Fruit fly (Drosophila melanogaster) whole organism: ENCODE results near the gene CG34425.

Source experiments
- CG8478 ChIP-seq: fragments of >200 bp; optimal IDR thresholded peaks from 2 replicates; lab custom pipeline; 2018; ENCODE audit warnings: inconsistent platforms
- Dll ChIP-seq: fragments of >200 bp; optimal IDR thresholded peaks from 2 replicates; lab custom pipeline; 2017
- EcR ChIP-seq, 2 experiments: fragments of >200 bp; optimal IDR thresholded peaks; 2 replicates each; lab custom pipeline; 2017; ENCODE audit warnings: missing biosample characterization in 2 of 2, missing genetic modification characterization in 2 of 2, missing genetic modification reagents in 2 of 2
- pan ChIP-seq: fragments of >200 bp; optimal IDR thresholded peaks from 2 replicates; lab custom pipeline; 2017
- psq ChIP-seq: fragments of >200 bp; optimal IDR thresholded peaks from 2 replicates; lab custom pipeline; 2017
- usp ChIP-seq: fragments of >200 bp; optimal IDR thresholded peaks from 2 replicates; lab custom pipeline; 2017; ENCODE audit warnings: missing biosample characterization, missing genetic modification characterization, mixed read lengths

CG34425 gene

dm6 chr3R:4476004-4476403 is 30.2 kb downstream of the CG34425 start:
- TF ChIP-seq CG8478 (lab: Kevin White, UChicago) (no peak), Dll (lab: Kevin White, UChicago) (no peak), pan (lab: Kevin White, UChicago) (no peak), psq (lab: Kevin White, UChicago) (no peak)

dm6 chr3R:4475378-4475777 is 30.8 kb downstream of the CG34425 start:
- TF ChIP-seq pan (lab: Kevin White, UChicago) (no peak), usp (GFP tag; lab: Kevin White, UChicago) (no peak), CG8478 (lab: Kevin White, UChicago) (no peak), EcR (GFP tag; optimal IDR thresholded peaks at IDR 0.05; lab: Kevin White, UChicago) (no peak), psq (lab: Kevin White, UChicago) (no peak), Dll (lab: Kevin White, UChicago) (no peak)

- TF ChIP-seq EcR (GFP tag; optimal IDR thresholded peaks at IDR 0.05; lab: Kevin White, UChicago): peak in 1 of 2 experiments; percentile 0
- no peak for TF ChIP-seq pan (lab: Kevin White, UChicago)
Observed at dm6 chr3R:4472694-4472975, 33.5 kb downstream of the CG34425 start.

- TF ChIP-seq psq (lab: Kevin White, UChicago): no peak
- TF ChIP-seq pan (lab: Kevin White, UChicago): no peak
- no peak for TF ChIP-seq usp (GFP tag; lab: Kevin White, UChicago)
- no peak for TF ChIP-seq Dll (lab: Kevin White, UChicago)
- no peak for TF ChIP-seq EcR (GFP tag; optimal IDR thresholded peaks at IDR 0.05; lab: Kevin White, UChicago)
- TF ChIP-seq CG8478 (lab: Kevin White, UChicago): no peak
Observed at dm6 chr3R:4471846-4472693, 34.1 kb downstream of the CG34425 start.

- no peak for TF ChIP-seq psq (lab: Kevin White, UChicago)
- no peak for TF ChIP-seq pan (lab: Kevin White, UChicago)
- no peak for TF ChIP-seq usp (GFP tag; lab: Kevin White, UChicago)
- no peak for TF ChIP-seq Dll (lab: Kevin White, UChicago)
- TF ChIP-seq EcR (GFP tag; optimal IDR thresholded peaks at IDR 0.05; lab: Kevin White, UChicago): no peak
- TF ChIP-seq CG8478 (lab: Kevin White, UChicago): no peak
Observed at dm6 chr3R:4471047-4471751, 35.0 kb downstream of the CG34425 start.

dm6 chr3R:4470695-4471046 is 35.5 kb downstream of the CG34425 start:
- TF ChIP-seq CG8478 (lab: Kevin White, UChicago): no peak
- no peak for TF ChIP-seq psq (lab: Kevin White, UChicago)
- TF ChIP-seq EcR (GFP tag; optimal IDR thresholded peaks at IDR 0.05; lab: Kevin White, UChicago): no peak

- TF ChIP-seq usp (GFP tag; lab: Kevin White, UChicago): no peak
Observed at dm6 chr3R:4468926-4469325, 37.2 kb downstream of the CG34425 start.

dm6 chr3R:4466894-4467293 is 39.3 kb downstream of the CG34425 start:
- TF ChIP-seq CG8478 (lab: Kevin White, UChicago): no peak
- TF ChIP-seq EcR (GFP tag; optimal IDR thresholded peaks at IDR 0.05; lab: Kevin White, UChicago): no peak
- TF ChIP-seq usp (GFP tag; lab: Kevin White, UChicago): no peak
- no peak for TF ChIP-seq Dll (lab: Kevin White, UChicago)
- TF ChIP-seq pan (lab: Kevin White, UChicago): no peak
- TF ChIP-seq psq (lab: Kevin White, UChicago): no peak

dm6 chr3R:4462783-4463182 is 43.4 kb downstream of the CG34425 start, which contains the start of gene CG31522:
CG31522 (minus strand) TSS chr3R:4462883.
- TF ChIP-seq pan (lab: Kevin White, UChicago): no peak
- no peak for TF ChIP-seq EcR (GFP tag; optimal IDR thresholded peaks at IDR 0.05; lab: Kevin White, UChicago)
- no peak for TF ChIP-seq CG8478 (lab: Kevin White, UChicago)
- no peak for TF ChIP-seq Dll (lab: Kevin White, UChicago)
- no peak for TF ChIP-seq usp (GFP tag; lab: Kevin White, UChicago)
- no peak for TF ChIP-seq psq (lab: Kevin White, UChicago)

- TF ChIP-seq CG8478 (lab: Kevin White, UChicago) (no peak), usp (GFP tag; lab: Kevin White, UChicago) (no peak), pan (lab: Kevin White, UChicago) (no peak), Dll (lab: Kevin White, UChicago) (no peak), EcR (GFP tag; optimal IDR thresholded peaks at IDR 0.05; lab: Kevin White, UChicago) (no peak), psq (lab: Kevin White, UChicago) (no peak)
Observed at dm6 chr3R:4458272-4458671, 47.9 kb downstream of the CG34425 start.

- TF ChIP-seq EcR (GFP tag; optimal IDR thresholded peaks at IDR 0.05; lab: Kevin White, UChicago): no peak
- TF ChIP-seq Dll (lab: Kevin White, UChicago): no peak
- TF ChIP-seq pan (lab: Kevin White, UChicago): no peak
- no peak for TF ChIP-seq usp (GFP tag; lab: Kevin White, UChicago)
- TF ChIP-seq psq (lab: Kevin White, UChicago): no peak
- no peak for TF ChIP-seq CG8478 (lab: Kevin White, UChicago)
Observed at dm6 chr3R:4457625-4458024, 48.5 kb downstream of the CG34425 start.
